Worm (Caenorhabditis elegans): Measurements from ENCODE around the gene F31F7.2.

DNA sequence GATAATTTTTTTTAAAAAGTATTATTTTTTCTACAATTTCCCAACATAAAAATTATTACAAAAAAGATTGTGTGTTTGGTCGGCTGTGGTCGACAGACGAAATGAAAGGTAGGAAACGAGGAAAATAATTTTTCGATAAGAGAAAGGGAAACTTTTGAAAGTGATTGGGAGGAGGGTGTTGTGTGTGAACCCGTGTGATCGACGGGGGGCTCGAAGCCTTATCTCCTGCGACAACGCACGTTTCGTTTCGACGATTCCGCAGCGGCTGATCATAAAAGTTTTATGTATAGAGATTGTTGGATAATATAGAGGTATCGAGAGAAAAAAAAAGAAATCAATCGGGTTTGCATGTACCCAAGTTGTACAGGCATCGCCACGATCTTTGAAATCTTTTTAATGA, 27.4 kb upstream of the F31F7.2 start:
- no peak for TF ChIP-seq dpl-1 (GFP tag; optimal IDR thresholded peaks at IDR 0.05)
- peak; percentile 52 for TF ChIP-seq unc-130 (tag; optimal IDR thresholded peaks at IDR 0.05)
- TF ChIP-seq fos-1 (tag; optimal IDR thresholded peaks at IDR 0.05) = no peak

Measured in whole organism, L1 larva.